Worm (Caenorhabditis elegans) whole organism, midembryonic: ENCODE results near the gene mig-21.

Experiments
- T22C8.4 ChIP-seq: fragments of 200-800 bp; sonication (Bioruptor generic); IDR thresholded peaks from 2 replicates; pipeline ENCODE4 v1.3.6; 2022; ENCODE audit warnings: missing genetic modification characterization, missing compliant biosample characterization
- cog-1 ChIP-seq: sonication (generic microtip); optimal IDR thresholded peaks from 2 replicates; lab custom pipeline; 2016; ENCODE audit warnings: missing genetic modification characterization, missing compliant biosample characterization
- flt-1 ChIP-seq: fragments of 200-800 bp; sonication (Bioruptor generic); IDR thresholded peaks from 2 replicates; pipeline ENCODE4 v1.3.6; 2022; ENCODE audit warnings: missing genetic modification characterization, missing compliant biosample characterization
- med-1 ChIP-seq: sonication (generic microtip); optimal IDR thresholded peaks from 2 replicates; lab custom pipeline; 2017; ENCODE audit warnings: missing genetic modification characterization, mild to moderate bottlenecking, missing compliant biosample characterization, antibody characterized with exemption, missing genetic modification reagents; ENCODE audit not compliant: insufficient read depth
- ref-1 ChIP-seq: fragments of 200-800 bp; sonication (Bioruptor generic); conservative IDR thresholded peaks from 2 replicates; pipeline ENCODE4 v1.3.6; 2022; ENCODE audit warnings: missing genetic modification reagents, missing genetic modification characterization, missing compliant biosample characterization
- tab-1 ChIP-seq: fragments of 200-800 bp; sonication (Bioruptor generic); IDR thresholded peaks from 2 replicates; pipeline ENCODE4 v1.3.6; 2022; ENCODE audit warnings: missing genetic modification characterization, missing compliant biosample characterization
- ztf-29 ChIP-seq: fragments of 200-800 bp; sonication (Bioruptor generic); IDR thresholded peaks from 2 replicates; pipeline ENCODE4 v1.3.6; 2022; ENCODE audit warnings: missing genetic modification reagents, missing genetic modification characterization, missing compliant biosample characterization

ce11 chrIII:5864270-5864669, 13.9 kb downstream of the mig-21 start, which contains the start of gene rabn-5:
- TF ChIP-seq flt-1 (GFP tag; lab: Robert Waterston, UW) = no peak
- no peak for TF ChIP-seq ztf-29 (GFP tag; lab: Robert Waterston, UW)
- TF ChIP-seq cog-1 (tag; lab: Kevin White, UChicago) = no peak
- no peak for TF ChIP-seq ref-1 (GFP tag; lab: Robert Waterston, UW)
- TF ChIP-seq T22C8.4 (GFP tag; lab: Robert Waterston, UW) = no peak
- no peak for TF ChIP-seq tab-1 (GFP tag; lab: Robert Waterston, UW)
- no peak for TF ChIP-seq med-1 (GFP tag; lab: Kevin White, UChicago)
